Fruit fly (Drosophila melanogaster) whole organism, embryonic: ENCODE measurements around the gene CG9643.

Source experiments
- Awh ChIP-seq: fragments of 200-800 bp; sonication (Bioruptor generic); IDR thresholded peaks from 2 replicates; pipeline ENCODE4, ENCODE4 v1.3.6; 2022; ENCODE audit warnings: missing biosample characterization, missing genetic modification characterization
- Bgb ChIP-seq: fragments of 200-800 bp; sonication (Bioruptor generic); IDR thresholded peaks from 2 replicates; pipeline ENCODE4 v1.3.6; 2022; ENCODE audit warnings: missing biosample characterization, missing genetic modification characterization; ENCODE audit not compliant: partially characterized antibody
- Blimp-1 ChIP-seq: fragments of 200-800 bp; sonication (Bioruptor generic); optimal IDR thresholded peaks from 3 replicates; lab custom pipeline; 2018; ENCODE audit warnings: missing biosample characterization, missing genetic modification characterization, mild to moderate bottlenecking, moderate library complexity, missing genetic modification reagents
- CG10267 ChIP-seq: fragments of 200-800 bp; sonication (Bioruptor generic); optimal IDR thresholded peaks from 2 replicates; lab custom pipeline; 2018; ENCODE audit warnings: missing biosample characterization, mild to moderate bottlenecking, missing genetic modification characterization, moderate library complexity
- CG10366 ChIP-seq: fragments of 200-800 bp; sonication (Bioruptor generic); IDR thresholded peaks from 2 replicates; pipeline ENCODE4 v1.3.6; 2022; ENCODE audit warnings: missing biosample characterization, missing genetic modification characterization
- CG13296 ChIP-seq: fragments of 200-800 bp; sonication (Bioruptor generic); optimal IDR thresholded peaks from 3 replicates; lab custom pipeline; 2018; ENCODE audit warnings: missing biosample characterization, mild to moderate bottlenecking, missing genetic modification characterization
- CG15011 ChIP-seq: fragments of 200-800 bp; sonication (Bioruptor generic); optimal IDR thresholded peaks from 3 replicates; lab custom pipeline; 2018; ENCODE audit warnings: missing biosample characterization, mild to moderate bottlenecking, missing genetic modification characterization
- CG17186 ChIP-seq: fragments of 200-800 bp; sonication (Bioruptor generic); optimal IDR thresholded peaks from 3 replicates; lab custom pipeline; 2017; ENCODE audit warnings: missing biosample characterization, missing genetic modification reagents, missing genetic modification characterization
- CG2678 ChIP-seq: fragments of 200-800 bp; sonication (Bioruptor generic); optimal IDR thresholded peaks from 3 replicates; lab custom pipeline; 2019; ENCODE audit warnings: missing biosample characterization, mild to moderate bottlenecking, missing genetic modification characterization, moderate library complexity
- CG3163 ChIP-seq: fragments of 200-800 bp; sonication (Bioruptor generic); optimal IDR thresholded peaks from 3 replicates; lab custom pipeline; 2016; ENCODE audit warnings: missing biosample characterization, missing genetic modification characterization
- CG3995 ChIP-seq: fragments of 200-800 bp; sonication (Bioruptor generic); optimal IDR thresholded peaks from 3 replicates; lab custom pipeline; 2016; ENCODE audit warnings: missing biosample characterization, missing genetic modification characterization
- CG43689 ChIP-seq: fragments of 200-800 bp; sonication (Bioruptor generic); IDR thresholded peaks from 2 replicates; pipeline ENCODE4 v1.3.6; 2022; ENCODE audit warnings: missing biosample characterization, missing genetic modification characterization
- CG6791 ChIP-seq: fragments of 200-800 bp; sonication (Bioruptor generic); IDR thresholded peaks from 3 replicates; pipeline ENCODE4 v1.3.6; 2022; ENCODE audit warnings: missing biosample characterization, missing genetic modification characterization; ENCODE audit not compliant: partially characterized antibody
- CG8281 ChIP-seq: fragments of 200-800 bp; sonication (Bioruptor generic); optimal IDR thresholded peaks from 2 replicates; lab custom pipeline; 2018; ENCODE audit warnings: missing biosample characterization, mild to moderate bottlenecking, missing genetic modification characterization, moderate library complexity
- CG8388 ChIP-seq: fragments of 200-800 bp; sonication (Bioruptor generic); optimal IDR thresholded peaks from 2 replicates; lab custom pipeline; 2019; ENCODE audit warnings: missing biosample characterization, mild to moderate bottlenecking, missing genetic modification characterization, moderate library complexity
- CoRest ChIP-seq: fragments of 200-800 bp; sonication (Bioruptor generic); optimal IDR thresholded peaks from 3 replicates; lab custom pipeline; 2018; ENCODE audit warnings: missing biosample characterization, mild to moderate bottlenecking, missing genetic modification characterization, moderate library complexity
- Dip3 ChIP-seq: fragments of 200-800 bp; sonication (Bioruptor generic); optimal IDR thresholded peaks from 3 replicates; lab custom pipeline; 2016; ENCODE audit warnings: missing biosample characterization, missing genetic modification characterization
- Fer3 ChIP-seq: fragments of 200-800 bp; sonication (Bioruptor generic); optimal IDR thresholded peaks from 2 replicates; lab custom pipeline; 2018; ENCODE audit warnings: missing biosample characterization, mild to moderate bottlenecking, missing genetic modification characterization, moderate library complexity
- Gug ChIP-seq: fragments of 200-800 bp; sonication (Bioruptor generic); IDR thresholded peaks from 4 replicates; pipeline ENCODE4 v1.3.6; 2022; ENCODE audit warnings: missing biosample characterization, missing genetic modification characterization
- H2.0 ChIP-seq: fragments of 200-800 bp; sonication (Bioruptor generic); IDR thresholded peaks from 2 replicates; pipeline ENCODE4 v1.3.6; 2022; ENCODE audit warnings: missing biosample characterization, missing genetic modification characterization
- HLH4C ChIP-seq: fragments of 200-800 bp; sonication (Bioruptor generic); IDR thresholded peaks from 3 replicates; pipeline ENCODE4 v1.3.6; 2022; ENCODE audit warnings: missing biosample characterization, missing genetic modification characterization; ENCODE audit not compliant: partially characterized antibody
- HLHmδ ChIP-seq: fragments of 200-800 bp; sonication (Bioruptor generic); optimal IDR thresholded peaks from 2 replicates; lab custom pipeline; 2018; ENCODE audit warnings: missing biosample characterization, mild to moderate bottlenecking, missing genetic modification characterization, moderate library complexity
- Hr78 ChIP-seq, 2 experiments: fragments of 200-800 bp in 1 of 2; fragments of >200 bp in 1 of 2; sonication (Bioruptor generic) in 1 of 2; optimal IDR thresholded peaks; 2 replicates each; lab custom pipeline; 2017 to 2019; ENCODE audit warnings: missing biosample characterization in 2 of 2, missing genetic modification characterization in 2 of 2, mild to moderate bottlenecking in 1 of 2, moderate library complexity in 1 of 2
- Hsf ChIP-seq: fragments of 200-800 bp; sonication (Bioruptor generic); optimal IDR thresholded peaks from 3 replicates; lab custom pipeline; 2016; ENCODE audit warnings: missing biosample characterization, missing genetic modification characterization
- Lim3 ChIP-seq: fragments of 200-800 bp; sonication (Bioruptor generic); IDR thresholded peaks from 2 replicates; pipeline ENCODE4 v1.3.6; 2022; ENCODE audit warnings: missing biosample characterization, missing genetic modification characterization
- MESR4 ChIP-seq: fragments of 200-800 bp; sonication (Bioruptor generic); optimal IDR thresholded peaks from 2 replicates; lab custom pipeline; 2018; ENCODE audit warnings: missing biosample characterization, mild to moderate bottlenecking, missing genetic modification characterization, moderate library complexity
- Mad ChIP-seq: fragments of 200-800 bp; sonication (Bioruptor generic); optimal IDR thresholded peaks from 2 replicates; lab custom pipeline; 2016; ENCODE audit warnings: missing biosample characterization, missing genetic modification characterization
- Mrtf ChIP-seq: fragments of 200-800 bp; sonication (Bioruptor generic); IDR thresholded peaks from 3 replicates; pipeline ENCODE4 v1.3.6; 2022; ENCODE audit warnings: missing biosample characterization, missing genetic modification characterization
- Nf-YB ChIP-seq: fragments of 200-800 bp; sonication (Bioruptor generic); optimal IDR thresholded peaks from 3 replicates; lab custom pipeline; 2019; ENCODE audit warnings: missing biosample characterization, mild to moderate bottlenecking, missing genetic modification characterization, moderate library complexity
- Oaz ChIP-seq: fragments of 200-800 bp; sonication (Bioruptor generic); IDR thresholded peaks from 2 replicates; pipeline ENCODE4 v1.3.6; 2022; ENCODE audit warnings: missing biosample characterization, missing genetic modification characterization
- Taf1 ChIP-seq: fragments of 200-800 bp; sonication (Bioruptor generic); IDR thresholded peaks from 2 replicates; pipeline ENCODE4 v1.3.6; 2022; ENCODE audit warnings: missing biosample characterization, missing genetic modification characterization
- Xbp1 ChIP-seq: fragments of 200-800 bp; sonication (Bioruptor generic); optimal IDR thresholded peaks from 3 replicates; lab custom pipeline; 2016; ENCODE audit warnings: missing biosample characterization, mild to moderate bottlenecking, missing genetic modification characterization
- aop ChIP-seq: fragments of 200-800 bp; sonication (Bioruptor generic); IDR thresholded peaks from 2 replicates; pipeline ENCODE4 v1.3.6; 2022; ENCODE audit warnings: missing biosample characterization, missing genetic modification characterization
- bcd ChIP-seq: fragments of 200-800 bp; sonication (Bioruptor generic); optimal IDR thresholded peaks from 2 replicates; lab custom pipeline; 2017; ENCODE audit warnings: missing biosample characterization, mild to moderate bottlenecking, missing genetic modification characterization
- corto ChIP-seq: fragments of 200-800 bp; sonication (Bioruptor generic); optimal IDR thresholded peaks from 2 replicates; lab custom pipeline; 2016; ENCODE audit warnings: missing biosample characterization, mild to moderate bottlenecking, missing genetic modification characterization, moderate library complexity
- crc ChIP-seq: fragments of 200-800 bp; sonication (Bioruptor generic); optimal IDR thresholded peaks from 2 replicates; lab custom pipeline; 2016; ENCODE audit warnings: missing biosample characterization, missing genetic modification characterization
- danr ChIP-seq: fragments of 200-800 bp; sonication (Bioruptor generic); IDR thresholded peaks from 2 replicates; pipeline ENCODE4 v1.3.6; 2022; ENCODE audit warnings: missing biosample characterization, missing genetic modification characterization
- dimm ChIP-seq: fragments of 200-800 bp; sonication (Bioruptor generic); IDR thresholded peaks from 2 replicates; pipeline ENCODE4 v1.3.6; 2022; ENCODE audit warnings: missing biosample characterization, missing genetic modification characterization
- grn ChIP-seq: fragments of 200-800 bp; sonication (Bioruptor generic); optimal IDR thresholded peaks from 3 replicates; lab custom pipeline; 2017; ENCODE audit warnings: missing biosample characterization, missing genetic modification characterization
- hb ChIP-seq: fragments of 200-800 bp; sonication (Bioruptor generic); IDR thresholded peaks from 3 replicates; pipeline ENCODE4 v1.3.6; 2022; ENCODE audit warnings: missing biosample characterization, missing genetic modification characterization; ENCODE audit not compliant: partially characterized antibody
- jigr1 ChIP-seq: fragments of 200-800 bp; sonication (Bioruptor generic); IDR thresholded peaks from 3 replicates; pipeline ENCODE4 v1.3.6; 2022; ENCODE audit warnings: missing biosample characterization, missing genetic modification characterization
- nom ChIP-seq: fragments of 200-800 bp; sonication (Bioruptor generic); optimal IDR thresholded peaks from 2 replicates; lab custom pipeline; 2017; ENCODE audit warnings: missing biosample characterization, missing genetic modification characterization, mild to moderate bottlenecking, moderate library complexity, missing genetic modification reagents
- prd ChIP-seq, 3 experiments: fragments of >200 bp in 2 of 3; fragments of 200-800 bp in 1 of 3; sonication (Bioruptor generic) in 1 of 3; optimal IDR thresholded peaks in 2 of 3; IDR thresholded peaks in 1 of 3; 2 replicates in 2 of 3; 3 replicates in 1 of 3; pipeline versions ENCODE4 v1.3.6 to Lab custom; 2017 to 2022; ENCODE audit warnings: missing biosample characterization in 1 of 3, missing genetic modification characterization in 1 of 3
- sim ChIP-seq: fragments of 200-800 bp; sonication (Bioruptor generic); IDR thresholded peaks from 2 replicates; pipeline ENCODE4 v1.3.6; 2022; ENCODE audit warnings: missing biosample characterization, missing genetic modification characterization
- sob ChIP-seq: fragments of 200-800 bp; sonication (Bioruptor generic); IDR thresholded peaks from 2 replicates; pipeline ENCODE4 v1.3.6; 2022; ENCODE audit warnings: missing biosample characterization, missing genetic modification characterization
- tgo ChIP-seq: fragments of 200-800 bp; sonication (Bioruptor generic); IDR thresholded peaks from 3 replicates; pipeline ENCODE4 v1.3.6; 2022; ENCODE audit warnings: missing biosample characterization, missing genetic modification characterization
- tio ChIP-seq: fragments of 200-800 bp; sonication (Bioruptor generic); optimal IDR thresholded peaks from 2 replicates; lab custom pipeline; 2017; ENCODE audit warnings: missing biosample characterization, missing genetic modification characterization, inconsistent platforms
- tup ChIP-seq: fragments of 200-800 bp; sonication (Bioruptor generic); optimal IDR thresholded peaks from 2 replicates; lab custom pipeline; 2016; ENCODE audit warnings: missing biosample characterization, mild to moderate bottlenecking, missing genetic modification characterization, moderate library complexity

Gene CG9643

DNA sequence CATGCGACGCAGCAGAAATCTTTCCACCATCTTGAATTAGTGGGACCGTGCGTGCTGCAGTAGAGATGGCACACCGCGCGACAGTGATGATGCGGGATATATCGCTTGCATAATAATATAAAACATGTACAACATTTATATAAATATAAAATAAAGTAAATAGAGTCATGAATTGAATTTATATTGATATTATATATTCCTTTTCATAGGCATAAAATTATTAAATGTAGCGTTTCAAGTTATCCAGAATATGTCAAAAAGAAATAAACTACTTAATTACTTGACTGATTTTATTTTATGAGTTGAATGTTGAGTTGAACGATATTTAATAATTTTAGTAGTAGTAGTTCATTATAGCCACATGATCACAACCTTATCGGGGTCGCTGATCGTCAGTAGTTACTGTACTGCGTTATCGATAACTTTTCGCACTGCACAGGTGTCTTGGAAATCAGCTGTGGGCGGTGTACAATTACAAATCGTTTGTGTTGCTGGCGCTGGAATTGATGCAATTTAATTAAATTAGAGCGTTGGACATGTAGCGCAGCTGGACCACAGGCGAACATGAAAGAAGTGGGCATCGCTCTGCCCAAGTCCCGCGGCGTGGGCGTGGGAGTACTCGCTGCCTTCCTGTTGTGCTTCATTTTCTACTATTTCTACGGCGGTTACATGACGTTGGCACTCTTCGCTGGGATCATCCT is 8.7 kb upstream of the CG9643 start, which contains the start of the genes Chd1 and Bem46 (continued):
- no peak; the same call in none of the 3 replicates for TF ChIP-seq jigr1 (GFP tag; lab: Robert Waterston, UW)
- no peak for TF ChIP-seq HLHmδ (GFP tag; lab: Kevin White, UChicago)
- TF ChIP-seq dimm (GFP tag; lab: Robert Waterston, UW) = peak; percentile 65; the same call in 1 of the 2 replicates
- no peak for TF ChIP-seq CG8281
- TF ChIP-seq CG13296 (GFP tag; lab: Kevin White, UChicago) = peak; percentile 84
- peak; percentile 67 for TF ChIP-seq Nf-YB
- TF ChIP-seq sim = no peak
- TF ChIP-seq Taf1 (GFP tag; lab: Robert Waterston, UW) = peak; percentile 64; the same call in 1 of the 2 replicates
- no peak for TF ChIP-seq Hr78 (GFP tag; optimal IDR thresholded peaks at IDR 0.05; lab: Kevin White, UChicago)
- no peak for TF ChIP-seq prd (optimal IDR thresholded peaks at IDR 0.05; lab: Kevin White, UChicago)
- TF ChIP-seq prd (GFP tag; IDR thresholded peaks at IDR 0.05; lab: Robert Waterston, UW) = peak; percentile 91
- peak; percentile 50 for TF ChIP-seq tup (GFP tag; lab: Kevin White, UChicago)
- TF ChIP-seq Mrtf (GFP tag; lab: Robert Waterston, UW) = peak; percentile 79; the same call in 2 of the 3 replicates
- peak; percentile 46 for TF ChIP-seq CG3995 (GFP tag; lab: Kevin White, UChicago)
- no peak for TF ChIP-seq tio
- TF ChIP-seq Oaz (GFP tag; lab: Robert Waterston, UW) = peak; percentile 67
- peak; percentile 46 for TF ChIP-seq CG17186
- peak; percentile 81 for TF ChIP-seq CG10267
- TF ChIP-seq Dip3 (GFP tag; lab: Kevin White, UChicago) = peak; percentile 74
- TF ChIP-seq CG8388 (GFP tag; lab: Kevin White, UChicago) = peak; percentile 91
- peak; percentile 79 for TF ChIP-seq H2.0 (GFP tag; lab: Robert Waterston, UW)
- TF ChIP-seq crc (GFP tag; lab: Kevin White, UChicago) = peak; percentile 37
- TF ChIP-seq hb = no peak
- peak; percentile 91 for TF ChIP-seq Xbp1 (GFP tag; lab: Kevin White, UChicago)
- TF ChIP-seq danr = peak; percentile 74; the same call in 1 of the 2 replicates
- TF ChIP-seq CG2678 (tag; lab: Kevin White, UChicago) = peak; percentile 91
- TF ChIP-seq tgo = peak; percentile 85
- no peak for TF ChIP-seq CG15011 (GFP tag; lab: Kevin White, UChicago)
- no peak for TF ChIP-seq grn (GFP tag; lab: Kevin White, UChicago)
- TF ChIP-seq bcd (GFP tag; lab: Kevin White, UChicago) = peak; percentile 89
- TF ChIP-seq Hsf = peak; percentile 87
- TF ChIP-seq corto = no peak
- TF ChIP-seq Bgb (GFP tag; lab: Robert Waterston, UW) = no peak
- peak; percentile 32 for TF ChIP-seq nom
- peak; percentile 29; the same call in 1 of the 3 replicates for TF ChIP-seq CG6791
- no peak for TF ChIP-seq Blimp-1 (GFP tag; lab: Kevin White, UChicago)
- TF ChIP-seq CG43689 (GFP tag; lab: Robert Waterston, UW) = peak; percentile 75
- peak; percentile 75 for TF ChIP-seq Awh (GFP tag; lab: Robert Waterston, UW)
- peak; percentile 78 for TF ChIP-seq CG10366
- peak; percentile 80 for TF ChIP-seq sob (GFP tag; lab: Robert Waterston, UW)
- peak; percentile 79 for TF ChIP-seq Mad (GFP tag; lab: Kevin White, UChicago)
- peak; percentile 56 for TF ChIP-seq CG3163 (GFP tag; lab: Kevin White, UChicago)
- TF ChIP-seq MESR4 = peak; percentile 10
- TF ChIP-seq Lim3 = no peak
- TF ChIP-seq Gug = peak; percentile 85
- TF ChIP-seq aop (GFP tag; lab: Robert Waterston, UW) = peak; percentile 53; the same call in 1 of the 2 replicates
- peak; percentile 94 for TF ChIP-seq CoRest (tag; lab: Kevin White, UChicago)
- no peak for TF ChIP-seq HLH4C (GFP tag; lab: Robert Waterston, UW)
- peak; percentile 86 for TF ChIP-seq Fer3 (tag; lab: Kevin White, UChicago)
